Fruit fly (Drosophila melanogaster) whole organism, wandering third instar larva: ENCODE data around the gene Ir67a.

Experiments
- Abd-B ChIP-seq: fragments of >200 bp; optimal IDR thresholded peaks from 2 replicates; lab custom pipeline; 2017; ENCODE audit warnings: missing biosample characterization, missing genetic modification characterization
- CG32264 ChIP-seq: fragments of 200-800 bp; sonication (Bioruptor generic); optimal IDR thresholded peaks from 2 replicates; lab custom pipeline; 2016; ENCODE audit warnings: missing biosample characterization, missing genetic modification characterization
- Dfd ChIP-seq: fragments of >200 bp; optimal IDR thresholded peaks from 2 replicates; lab custom pipeline; 2017; ENCODE audit warnings: missing biosample characterization, missing genetic modification characterization
- Dif ChIP-seq: fragments of 200-275, 200-300 bp; sonication (Bioruptor generic); optimal IDR thresholded peaks from 2 replicates; lab custom pipeline; 2018; ENCODE audit warnings: missing biosample characterization, missing genetic modification characterization; ENCODE audit not compliant: partially characterized antibody
- GATAd ChIP-seq: sonication (Bioruptor generic); optimal IDR thresholded peaks from 2 replicates; lab custom pipeline; 2016; ENCODE audit warnings: missing biosample characterization, missing genetic modification characterization
- HLH106 ChIP-seq: fragments of 200-800 bp; optimal IDR thresholded peaks from 3 replicates; lab custom pipeline; 2019; ENCODE audit warnings: missing biosample characterization, mild to moderate bottlenecking, missing genetic modification characterization, moderate library complexity
- Hnf4 ChIP-seq: fragments of 200-800 bp; sonication (Bioruptor generic); optimal IDR thresholded peaks from 2 replicates; lab custom pipeline; 2016; ENCODE audit warnings: missing biosample characterization, mild to moderate bottlenecking, missing genetic modification characterization
- Hr78 ChIP-seq: fragments of >200 bp; optimal IDR thresholded peaks from 2 replicates; lab custom pipeline; 2017; ENCODE audit warnings: missing biosample characterization, missing genetic modification characterization
- Hr83 ChIP-seq: fragments of 200-300 bp; sonication (Bioruptor generic); optimal IDR thresholded peaks from 2 replicates; lab custom pipeline; 2016; ENCODE audit warnings: missing biosample characterization, mild to moderate bottlenecking, missing genetic modification characterization, moderate library complexity; ENCODE audit not compliant: poor library complexity, severe bottlenecking
- Jra ChIP-seq: sonication (Bioruptor generic); optimal IDR thresholded peaks from 2 replicates; lab custom pipeline; 2016; ENCODE audit warnings: missing biosample characterization, missing genetic modification characterization
- Mio ChIP-seq: sonication (Bioruptor generic); optimal IDR thresholded peaks from 2 replicates; lab custom pipeline; 2016; ENCODE audit warnings: missing biosample characterization, missing genetic modification characterization
- Myc ChIP-seq: fragments of >200 bp; optimal IDR thresholded peaks from 2 replicates; lab custom pipeline; 2017
- N ChIP-seq: fragments of >200 bp; optimal IDR thresholded peaks from 2 replicates; lab custom pipeline; 2018; ENCODE audit warnings: missing biosample characterization, missing external identifiers, missing genetic modification characterization
- OdsH ChIP-seq: fragments of 200-800 bp; sonication (Bioruptor generic); optimal IDR thresholded peaks from 2 replicates; lab custom pipeline; 2016; ENCODE audit warnings: missing biosample characterization, mild to moderate bottlenecking, missing genetic modification characterization
- Rel ChIP-seq, 2 experiments: fragments of 200-800 bp; sonication (Bioruptor generic) in 1 of 2; optimal IDR thresholded peaks; 2 replicates in 1 of 2; 3 replicates in 1 of 2; lab custom pipeline; 2016 to 2019; ENCODE audit warnings: mild to moderate bottlenecking in 2 of 2, missing biosample characterization in 2 of 2, missing genetic modification characterization in 2 of 2, moderate library complexity in 1 of 2
- Sp1 ChIP-seq: fragments of 200-800 bp; sonication (Bioruptor generic); optimal IDR thresholded peaks from 3 replicates; lab custom pipeline; 2019; ENCODE audit warnings: missing biosample characterization, mild to moderate bottlenecking, missing genetic modification characterization, moderate library complexity
- br ChIP-seq: fragments of 200-800 bp; sonication (Bioruptor generic); optimal IDR thresholded peaks from 2 replicates; lab custom pipeline; 2016; ENCODE audit warnings: missing biosample characterization, missing genetic modification characterization
- brk ChIP-seq: fragments of 200-800 bp; sonication (Bioruptor generic); optimal IDR thresholded peaks from 2 replicates; lab custom pipeline; 2016; ENCODE audit warnings: missing biosample characterization, mild to moderate bottlenecking, missing genetic modification characterization
- dl ChIP-seq, 2 experiments: fragments of 175-275, 200-275 bp in 1 of 2; fragments of 200-275 bp in 1 of 2; sonication (Bioruptor generic); optimal IDR thresholded peaks; lab custom pipeline; 2018; ENCODE audit warnings: mild to moderate bottlenecking in 2 of 2, missing biosample characterization in 2 of 2, missing genetic modification characterization in 2 of 2, moderate library complexity in 2 of 2; ENCODE audit not compliant: partially characterized antibody in 2 of 2, insufficient read depth in 1 of 2
- dmrt93B ChIP-seq: fragments of 200-800 bp; sonication (Bioruptor generic); optimal IDR thresholded peaks from 2 replicates; lab custom pipeline; 2018; ENCODE audit warnings: missing biosample characterization, mild to moderate bottlenecking, missing genetic modification characterization
- ey ChIP-seq: fragments of 200-800 bp; sonication (Bioruptor generic); optimal IDR thresholded peaks from 2 replicates; lab custom pipeline; 2016; ENCODE audit warnings: missing biosample characterization, missing genetic modification characterization
- foxo ChIP-seq, 2 experiments: fragments of 200-800 bp; sonication (Bioruptor generic); optimal IDR thresholded peaks; 2 replicates in 1 of 2; 3 replicates in 1 of 2; lab custom pipeline; 2016 to 2017; ENCODE audit warnings: missing biosample characterization in 2 of 2, missing genetic modification characterization in 2 of 2
- fru ChIP-seq: fragments of 200-800 bp; sonication (Bioruptor generic); optimal IDR thresholded peaks from 3 replicates; lab custom pipeline; 2016; ENCODE audit warnings: missing biosample characterization, mild to moderate bottlenecking, missing genetic modification characterization
- h ChIP-seq: fragments of 200-800 bp; sonication (Bioruptor generic); optimal IDR thresholded peaks from 3 replicates; lab custom pipeline; 2016; ENCODE audit warnings: missing biosample characterization, mild to moderate bottlenecking, missing genetic modification characterization
- pan ChIP-seq: fragments of >200 bp; optimal IDR thresholded peaks from 2 replicates; lab custom pipeline; 2017
- rgr ChIP-seq: fragments of 200-800 bp; sonication (Bioruptor generic); optimal IDR thresholded peaks from 3 replicates; lab custom pipeline; 2016; ENCODE audit warnings: missing biosample characterization, mild to moderate bottlenecking, missing genetic modification characterization
- sage ChIP-seq: fragments of 200-800 bp; sonication (Bioruptor generic); optimal IDR thresholded peaks from 2 replicates; lab custom pipeline; 2016; ENCODE audit warnings: missing biosample characterization, mild to moderate bottlenecking, missing genetic modification characterization
- sv ChIP-seq: fragments of 200-800 bp; sonication (Bioruptor generic); optimal IDR thresholded peaks from 3 replicates; lab custom pipeline; 2016; ENCODE audit warnings: missing biosample characterization, missing genetic modification characterization
- tai ChIP-seq: sonication (Bioruptor generic); optimal IDR thresholded peaks from 2 replicates; lab custom pipeline; 2016; ENCODE audit warnings: missing biosample characterization, missing genetic modification characterization
- usp ChIP-seq: fragments of >200 bp; optimal IDR thresholded peaks from 2 replicates; lab custom pipeline; 2017; ENCODE audit warnings: missing biosample characterization, missing genetic modification characterization

Gene Ir67a

DNA sequence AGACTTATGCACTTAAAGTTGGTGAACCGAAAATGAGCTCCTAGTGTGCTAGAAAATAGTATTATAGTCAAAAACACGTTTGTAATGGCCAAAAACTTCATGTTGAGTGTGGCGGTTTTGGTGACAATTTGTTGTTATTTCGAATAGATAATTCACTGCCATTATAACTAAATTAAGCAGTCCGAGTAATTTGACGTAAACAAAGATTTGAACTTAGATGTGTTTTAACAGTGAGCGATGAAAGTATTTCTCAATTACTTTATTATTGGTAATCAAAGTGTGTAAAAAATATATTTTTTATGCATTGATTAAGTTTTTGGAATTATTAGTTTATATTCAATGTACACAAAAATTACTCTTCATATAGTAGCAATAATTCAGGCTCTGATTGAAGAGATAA is 30.5 kb downstream of the Ir67a start, which contains the start of gene CG33702:
CG33702 (minus strand) TSS at position 101 of the 400 bp plus-strand sequence.
- TF ChIP-seq N (GFP tag; lab: Kevin White, UChicago) (no peak), h (GFP tag; lab: Kevin White, UChicago) (no peak), Hnf4 (GFP tag; lab: Kevin White, UChicago) (no peak), GATAd (GFP tag; lab: Kevin White, UChicago) (no peak), Abd-B (GFP tag; lab: Kevin White, UChicago) (no peak), Jra (GFP tag; lab: Kevin White, UChicago) (no peak)

DNA sequence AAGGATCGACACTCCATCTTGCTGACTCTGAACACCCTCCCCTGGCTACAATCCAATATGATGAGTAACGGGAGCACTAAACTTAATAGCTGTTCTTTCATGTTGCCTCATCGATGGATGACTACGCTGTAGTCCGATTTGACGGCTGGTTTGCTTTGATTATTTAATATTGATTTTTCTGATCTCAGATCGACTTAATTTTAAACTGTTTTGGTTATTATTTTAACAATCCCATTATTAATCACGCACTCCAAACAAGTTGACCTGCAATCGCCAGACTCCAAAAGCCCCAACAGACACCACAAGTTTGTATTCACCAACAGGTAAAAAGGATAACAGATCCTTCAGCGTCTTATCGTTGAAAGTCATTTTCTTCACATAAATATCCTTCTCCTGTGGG is 31.2 kb downstream of the Ir67a start, which contains the start of gene CG33703:
CG33703 (minus strand) TSS at position 101 of the 400 bp plus-strand sequence.
- TF ChIP-seq dmrt93B (GFP tag; lab: Kevin White, UChicago) (no peak), Hr83 (GFP tag; lab: Kevin White, UChicago) (no peak), pan (lab: Kevin White, UChicago) (no peak)

DNA sequence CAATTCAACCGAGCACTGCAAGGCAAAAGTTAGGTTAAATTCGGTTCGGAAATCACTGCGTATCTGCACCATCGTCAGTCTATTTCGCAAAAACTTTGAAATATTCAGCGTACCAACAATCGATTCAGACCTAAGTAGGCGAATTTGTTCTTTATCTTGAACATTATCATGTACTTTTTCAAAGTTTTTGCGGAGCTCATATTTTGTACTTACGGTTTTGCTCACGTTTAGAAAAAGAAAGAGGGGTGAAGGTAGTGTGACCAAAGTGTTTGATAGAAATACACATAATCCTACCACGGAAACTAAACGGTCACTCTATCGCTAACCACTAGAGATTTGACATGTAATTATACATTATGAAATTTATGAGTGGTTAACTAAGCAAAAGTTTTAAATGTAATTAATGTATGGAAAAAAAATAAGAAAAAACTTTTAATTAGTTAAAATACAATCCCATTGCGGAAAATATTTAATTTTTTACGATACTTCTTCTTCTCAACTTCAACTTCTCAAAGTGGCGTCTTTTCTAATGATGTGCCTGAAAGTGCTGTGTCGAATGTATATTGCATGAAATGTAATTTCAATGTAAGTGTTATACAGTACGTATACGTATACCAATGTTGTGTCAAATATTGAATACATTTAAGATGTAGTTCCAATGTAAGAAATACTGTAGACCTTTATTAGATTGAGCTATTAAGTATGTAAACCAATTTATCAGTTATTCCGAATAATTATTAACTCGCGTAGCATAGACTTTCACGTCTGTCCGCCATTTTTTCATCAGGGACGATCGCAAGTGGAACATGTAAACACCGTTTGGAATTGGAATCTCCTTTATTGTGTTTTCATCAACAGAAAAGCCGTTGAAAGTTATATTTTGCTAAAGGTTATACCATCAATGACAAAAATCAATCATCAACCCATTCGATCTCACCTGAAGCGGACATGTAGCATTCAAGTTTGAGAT is 32.2 kb downstream of the Ir67a start, which contains the start of gene RpS9:
RpS9 (minus strand) TSS at position 245 of the 970 bp plus-strand sequence.
- TF ChIP-seq Hnf4 (GFP tag; lab: Kevin White, UChicago) (peak; percentile 27), Dif (GFP tag; lab: Kevin White, UChicago) (no peak), Jra (GFP tag; lab: Kevin White, UChicago) (peak; percentile 25), Myc (lab: Kevin White, UChicago) (peak; percentile 7), Hr78 (GFP tag; lab: Kevin White, UChicago) (no peak), sv (GFP tag; lab: Kevin White, UChicago) (no peak), GATAd (GFP tag; lab: Kevin White, UChicago) (no peak), OdsH (GFP tag; lab: Kevin White, UChicago) (peak; percentile 14), foxo (GFP tag; optimal IDR thresholded peaks at IDR 0.05; lab: Kevin White, UChicago) (peak in 1 of 2 experiments; percentile 33), N (GFP tag; lab: Kevin White, UChicago) (no peak), dl (GFP tag; optimal IDR thresholded peaks at IDR 0.05; lab: Kevin White, UChicago; ENCODE audit: insufficient read depth in 1 of 2, partially characterized antibody in 2 of 2) (no peak), Hr83 (GFP tag; lab: Kevin White, UChicago) (no peak), HLH106 (tag; lab: Kevin White, UChicago) (peak; percentile 8), ey (GFP tag; lab: Kevin White, UChicago) (no peak), Dfd (GFP tag; lab: Kevin White, UChicago) (no peak), rgr (GFP tag; lab: Kevin White, UChicago) (peak; percentile 33), Mio (GFP tag; lab: Kevin White, UChicago) (no peak), pan (lab: Kevin White, UChicago) (no peak), fru (no peak), tai (GFP tag; lab: Kevin White, UChicago) (peak; percentile 39), Sp1 (GFP tag; lab: Kevin White, UChicago) (peak; percentile 72), h (GFP tag; lab: Kevin White, UChicago) (peak; percentile 31), Rel (GFP tag; optimal IDR thresholded peaks at IDR 0.05; lab: Kevin White, UChicago) (no peak), Rel (tag; optimal IDR thresholded peaks at IDR 0.05; lab: Kevin White, UChicago) (peak; percentile 48), sage (GFP tag; lab: Kevin White, UChicago) (no peak), usp (GFP tag; lab: Kevin White, UChicago) (no peak), CG32264 (no peak), br (GFP tag; lab: Kevin White, UChicago) (peak; percentile 6), brk (peak; percentile 69)
